Fruit fly (Drosophila melanogaster): ENCODE results near the gene CG8209.

Gene CG8209

dm6 chr3L:7983602-7984223, 7.5 kb downstream of the CG8209 start:
- TF ChIP-seq CG6854 (GFP tag; optimal IDR thresholded peaks at IDR 0.05): peak; percentile 8
- TF ChIP-seq fd85E (GFP tag; optimal IDR thresholded peaks at IDR 0.05): no peak
- peak; percentile 28 for TF ChIP-seq Eip78C (GFP tag)
- TF ChIP-seq dsx (GFP tag; optimal IDR thresholded peaks at IDR 0.05; ENCODE audit: poor library complexity, severe bottlenecking): peak; percentile 16
- peak; percentile 4 to 69 for TF ChIP-seq ss (GFP tag; optimal IDR thresholded peaks at IDR 0.05)

- TF ChIP-seq CG10631 (GFP tag; optimal IDR thresholded peaks at IDR 0.05) (no peak), CG8319 (GFP tag; optimal IDR thresholded peaks at IDR 0.05) (no peak), CG8632 (GFP tag; optimal IDR thresholded peaks at IDR 0.05) (no peak), CG34406 (GFP tag; optimal IDR thresholded peaks at IDR 0.05) (no peak), CG4318 (GFP tag; optimal IDR thresholded peaks at IDR 0.05) (no peak)
These were observed 8.5 kb downstream of the CG8209 start for dm6 chr3L:7984623-7985237.

- TF ChIP-seq Met (GFP tag; optimal IDR thresholded peaks at IDR 0.05) (no peak), dsx (GFP tag; optimal IDR thresholded peaks at IDR 0.05; ENCODE audit: poor library complexity, severe bottlenecking) (peak; percentile 80)
These were observed 12.2 kb downstream of the CG8209 start for dm6 chr3L:7988401-7988800.

- TF ChIP-seq CG15336 (GFP tag; IDR thresholded peaks at IDR 0.05): peak; percentile 59
- TF ChIP-seq cyc (GFP tag; optimal IDR thresholded peaks at IDR 0.05): peak; percentile 43
- TF ChIP-seq CG6276 (GFP tag; optimal IDR thresholded peaks at IDR 0.05): peak; percentile 44
- peak; percentile 47 for TF ChIP-seq spab (GFP tag; optimal IDR thresholded peaks at IDR 0.05)
- no peak for TF ChIP-seq Blimp-1 (GFP tag; optimal IDR thresholded peaks at IDR 0.05)
- TF ChIP-seq CG11294 (GFP tag; IDR thresholded peaks at IDR 0.05): no peak
- TF ChIP-seq Smox (GFP tag; optimal IDR thresholded peaks at IDR 0.05): peak; percentile 19
- peak; percentile 29 for TF ChIP-seq CG7368 (GFP tag; optimal IDR thresholded peaks at IDR 0.05)
- TF ChIP-seq Sox15 (GFP tag; optimal IDR thresholded peaks at IDR 0.05): no peak
- TF ChIP-seq CG6792 (GFP tag; optimal IDR thresholded peaks at IDR 0.05): peak; percentile 10
- peak; percentile 72 for TF ChIP-seq CG3919 (GFP tag; optimal IDR thresholded peaks at IDR 0.05)
- TF ChIP-seq fd59A (GFP tag; optimal IDR thresholded peaks at IDR 0.05): peak; percentile 20
- TF ChIP-seq CG8632 (GFP tag; optimal IDR thresholded peaks at IDR 0.05): peak; percentile 26
- peak; percentile 60 for TF ChIP-seq topi (GFP tag; optimal IDR thresholded peaks at IDR 0.05)
- TF ChIP-seq Sox102F (GFP tag; optimal IDR thresholded peaks at IDR 0.05): peak; percentile 4
- TF ChIP-seq Ets21C (GFP tag; optimal IDR thresholded peaks at IDR 0.05): no peak
- TF ChIP-seq dac (GFP tag; optimal IDR thresholded peaks at IDR 0.05): no peak
- TF ChIP-seq vri (GFP tag; optimal IDR thresholded peaks at IDR 0.05): no peak
- peak; percentile 61 for TF ChIP-seq Eip75B (GFP tag; optimal IDR thresholded peaks at IDR 0.05)
- TF ChIP-seq achi (GFP tag; optimal IDR thresholded peaks at IDR 0.05): peak; percentile 61
- TF ChIP-seq Met (GFP tag; optimal IDR thresholded peaks at IDR 0.05): peak; percentile 55
- TF ChIP-seq ss (GFP tag; optimal IDR thresholded peaks at IDR 0.05): peak; percentile 18 to 31
- TF ChIP-seq CG1621 (tag; optimal IDR thresholded peaks at IDR 0.05): no peak
- TF ChIP-seq dsx (GFP tag; optimal IDR thresholded peaks at IDR 0.05; ENCODE audit: poor library complexity, severe bottlenecking): no peak
- peak; percentile 65 for TF ChIP-seq Ets96B (tag; optimal IDR thresholded peaks at IDR 0.05)
- peak; percentile 44 for TF ChIP-seq CG10669 (GFP tag; optimal IDR thresholded peaks at IDR 0.05)
- peak; percentile 25; the same call in 1 of the 2 replicates for TF ChIP-seq Gug (GFP tag; IDR thresholded peaks at IDR 0.05)
- peak; percentile 37 for TF ChIP-seq net (GFP tag; optimal IDR thresholded peaks at IDR 0.05)
- TF ChIP-seq esn (GFP tag; optimal IDR thresholded peaks at IDR 0.05): peak; percentile 43
- TF ChIP-seq Eip93F (GFP tag; optimal IDR thresholded peaks at IDR 0.05): no peak
- peak; percentile 15 for TF ChIP-seq CG31627 (GFP tag; optimal IDR thresholded peaks at IDR 0.05)
- 0 out of 3 replicates have a peak, but pooled peaks have one; percentile 26 for TF ChIP-seq eg (GFP tag; IDR thresholded peaks at IDR 0.05)
- TF ChIP-seq acj6 (GFP tag; optimal IDR thresholded peaks at IDR 0.05): peak; percentile 59
- TF ChIP-seq OdsH (GFP tag; optimal IDR thresholded peaks at IDR 0.05): peak; percentile 56
- TF ChIP-seq pdm3 (GFP tag; optimal IDR thresholded peaks at IDR 0.05): peak; percentile 50
These were observed 12.8 kb downstream of the CG8209 start for dm6 chr3L:7988828-7989673.

All from whole organism, prepupa.